Worm (Caenorhabditis elegans): ENCODE measurements around the gene srx-38.

srx-38 gene

ce11 chrV:5177209-5177608, 21.8 kb upstream of the srx-38 start, which contains the start of gene ugt-51:
ugt-51 (minus strand) TSS chrV:5177309.
- TF ChIP-seq cog-1 (tag; optimal IDR thresholded peaks at IDR 0.05) = no peak
- TF ChIP-seq ref-1 (GFP tag; conservative IDR thresholded peaks at IDR 0.05) = no peak
- TF ChIP-seq ztf-29 (GFP tag; IDR thresholded peaks at IDR 0.05) = no peak
- TF ChIP-seq ztf-23 (GFP tag; IDR thresholded peaks at IDR 0.05) = no peak

- TF ChIP-seq ref-1 (GFP tag; conservative IDR thresholded peaks at IDR 0.05) = no peak
- TF ChIP-seq T22C8.4 (GFP tag; IDR thresholded peaks at IDR 0.05) = no peak
- TF ChIP-seq cog-1 (tag; optimal IDR thresholded peaks at IDR 0.05) = no peak
- no peak for TF ChIP-seq ztf-23 (GFP tag; IDR thresholded peaks at IDR 0.05)
- no peak for TF ChIP-seq ztf-29 (GFP tag; IDR thresholded peaks at IDR 0.05)
- no peak for TF ChIP-seq tab-1 (GFP tag; IDR thresholded peaks at IDR 0.05)
- no peak for TF ChIP-seq med-1 (GFP tag; optimal IDR thresholded peaks at IDR 0.05; ENCODE audit: insufficient read depth)
- no peak for TF ChIP-seq klf-2 (GFP tag; conservative IDR thresholded peaks at IDR 0.05)
- no peak for TF ChIP-seq flt-1 (GFP tag; IDR thresholded peaks at IDR 0.05)
These were observed 17.4 kb upstream of the srx-38 start, which contains the start of gene srt-65 for ce11 chrV:5172833-5173232. srt-65 (minus strand) TSS chrV:5172933.

ce11 chrV:5169586-5169985, 14.2 kb upstream of the srx-38 start, which contains the start of gene srt-64:
srt-64 (minus strand) TSS chrV:5169686.
- TF ChIP-seq med-1 (GFP tag; optimal IDR thresholded peaks at IDR 0.05; ENCODE audit: insufficient read depth) = no peak
- no peak for TF ChIP-seq T22C8.4 (GFP tag; IDR thresholded peaks at IDR 0.05)
- no peak for TF ChIP-seq ztf-23 (GFP tag; IDR thresholded peaks at IDR 0.05)
- TF ChIP-seq tab-1 (GFP tag; IDR thresholded peaks at IDR 0.05) = no peak
- no peak for TF ChIP-seq flt-1 (GFP tag; IDR thresholded peaks at IDR 0.05)

DNA sequence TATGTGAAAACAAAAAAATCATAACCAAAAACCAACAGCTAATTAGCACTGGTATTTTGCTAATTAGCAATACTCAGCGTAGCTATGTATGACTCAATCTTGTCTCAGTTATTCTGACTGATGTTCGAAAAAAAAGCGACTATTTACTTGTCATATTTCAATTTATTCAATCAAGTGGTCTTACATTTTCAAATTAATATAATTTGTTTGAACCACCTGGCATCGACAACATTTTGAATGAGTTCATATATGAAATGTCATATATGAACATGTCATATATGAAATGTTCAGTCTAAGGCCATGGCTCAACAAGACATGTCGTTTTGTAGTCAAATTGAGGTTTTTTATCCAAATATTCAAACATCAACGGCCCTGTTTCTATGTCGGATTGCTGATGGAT, 10.0 kb upstream of the srx-38 start, which contains the start of gene srw-140:
Gene srw-140 (plus strand): TSS at position 301 of the 400 bp plus-strand sequence.
- TF ChIP-seq flt-1 (GFP tag; IDR thresholded peaks at IDR 0.05) (no peak), T22C8.4 (GFP tag; IDR thresholded peaks at IDR 0.05) (no peak), ref-1 (GFP tag; conservative IDR thresholded peaks at IDR 0.05) (no peak), cog-1 (tag; optimal IDR thresholded peaks at IDR 0.05) (no peak), tab-1 (GFP tag; IDR thresholded peaks at IDR 0.05) (no peak), ztf-29 (GFP tag; IDR thresholded peaks at IDR 0.05) (no peak), klf-2 (GFP tag; conservative IDR thresholded peaks at IDR 0.05) (no peak), ztf-23 (GFP tag; IDR thresholded peaks at IDR 0.05) (no peak), med-1 (GFP tag; optimal IDR thresholded peaks at IDR 0.05; ENCODE audit: insufficient read depth) (no peak)

DNA sequence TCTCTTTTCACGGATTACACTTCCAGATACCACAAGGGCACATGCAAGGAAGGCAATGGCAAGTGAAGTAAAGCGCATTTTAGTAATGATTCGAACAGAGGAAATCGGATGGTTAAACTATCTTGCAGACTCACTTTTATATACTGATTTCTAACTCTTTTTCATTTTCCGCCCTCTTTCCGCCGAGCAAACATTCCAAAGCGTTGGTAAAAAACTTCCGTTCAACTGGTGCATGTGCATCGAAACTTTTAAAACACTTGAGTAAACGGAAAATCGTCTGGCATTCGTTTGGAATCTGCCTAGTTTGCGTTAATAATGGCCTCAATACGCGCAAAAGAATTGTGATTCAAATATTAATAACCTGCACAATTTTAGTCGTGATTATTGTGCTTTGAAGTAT, 9.3 kb upstream of the srx-38 start, which contains the start of gene abu-7:
Gene abu-7 (minus strand): TSS at position 101 of the 400 bp plus-strand sequence.
- no peak for TF ChIP-seq klf-2 (GFP tag; conservative IDR thresholded peaks at IDR 0.05)
- no peak for TF ChIP-seq med-1 (GFP tag; optimal IDR thresholded peaks at IDR 0.05; ENCODE audit: insufficient read depth)
- no peak for TF ChIP-seq ref-1 (GFP tag; conservative IDR thresholded peaks at IDR 0.05)
- no peak for TF ChIP-seq tab-1 (GFP tag; IDR thresholded peaks at IDR 0.05)
- no peak for TF ChIP-seq flt-1 (GFP tag; IDR thresholded peaks at IDR 0.05)
- no peak for TF ChIP-seq cog-1 (tag; optimal IDR thresholded peaks at IDR 0.05)

ce11 chrV:5161792-5162191, 6.4 kb upstream of the srx-38 start, which contains the start of gene abu-6:
abu-6 (minus strand) TSS chrV:5161892.
- no peak for TF ChIP-seq ref-1 (GFP tag; conservative IDR thresholded peaks at IDR 0.05)
- no peak for TF ChIP-seq tab-1 (GFP tag; IDR thresholded peaks at IDR 0.05)
- TF ChIP-seq med-1 (GFP tag; optimal IDR thresholded peaks at IDR 0.05; ENCODE audit: insufficient read depth) = no peak
- no peak for TF ChIP-seq ztf-29 (GFP tag; IDR thresholded peaks at IDR 0.05)
- TF ChIP-seq klf-2 (GFP tag; conservative IDR thresholded peaks at IDR 0.05) = no peak
- TF ChIP-seq flt-1 (GFP tag; IDR thresholded peaks at IDR 0.05) = no peak
- TF ChIP-seq cog-1 (tag; optimal IDR thresholded peaks at IDR 0.05) = no peak
- no peak for TF ChIP-seq T22C8.4 (GFP tag; IDR thresholded peaks at IDR 0.05)
- no peak for TF ChIP-seq ztf-23 (GFP tag; IDR thresholded peaks at IDR 0.05)

ce11 chrV:5158302-5158701, 2.9 kb upstream of the srx-38 start, which contains the start of gene abu-15:
abu-15 (plus strand) TSS chrV:5158602.
- TF ChIP-seq tab-1 (GFP tag; IDR thresholded peaks at IDR 0.05) (no peak), T22C8.4 (GFP tag; IDR thresholded peaks at IDR 0.05) (no peak), flt-1 (GFP tag; IDR thresholded peaks at IDR 0.05) (no peak), klf-2 (GFP tag; conservative IDR thresholded peaks at IDR 0.05) (no peak), cog-1 (tag; optimal IDR thresholded peaks at IDR 0.05) (no peak), ztf-23 (GFP tag; IDR thresholded peaks at IDR 0.05) (no peak), ztf-29 (GFP tag; IDR thresholded peaks at IDR 0.05) (no peak), med-1 (GFP tag; optimal IDR thresholded peaks at IDR 0.05; ENCODE audit: insufficient read depth) (no peak), ref-1 (GFP tag; conservative IDR thresholded peaks at IDR 0.05) (no peak)

DNA sequence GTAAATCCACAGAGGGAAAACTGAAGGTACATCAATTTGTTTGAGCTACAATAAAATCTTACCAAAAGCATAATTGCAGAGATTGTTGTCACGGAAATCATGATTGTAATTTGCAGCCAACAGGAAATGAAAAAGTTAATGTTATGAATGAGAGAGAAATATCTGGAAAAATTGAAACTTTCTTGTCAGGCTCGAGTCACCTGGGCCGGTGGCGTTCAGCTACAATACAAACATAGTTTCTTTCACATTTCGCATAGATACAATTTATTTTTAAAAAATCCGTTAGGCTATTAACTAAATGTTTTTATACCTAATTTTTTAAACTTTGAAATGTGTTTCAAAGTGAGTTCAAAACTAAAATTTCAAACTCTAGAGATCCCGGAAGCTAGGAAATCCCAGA, 2.2 kb upstream of the srx-38 start, which contains the start of gene srx-39:
Gene srx-39 (minus strand): TSS at position 101 of the 400 bp plus-strand sequence.
- TF ChIP-seq ref-1 (GFP tag; conservative IDR thresholded peaks at IDR 0.05) (no peak), cog-1 (tag; optimal IDR thresholded peaks at IDR 0.05) (no peak)

DNA sequence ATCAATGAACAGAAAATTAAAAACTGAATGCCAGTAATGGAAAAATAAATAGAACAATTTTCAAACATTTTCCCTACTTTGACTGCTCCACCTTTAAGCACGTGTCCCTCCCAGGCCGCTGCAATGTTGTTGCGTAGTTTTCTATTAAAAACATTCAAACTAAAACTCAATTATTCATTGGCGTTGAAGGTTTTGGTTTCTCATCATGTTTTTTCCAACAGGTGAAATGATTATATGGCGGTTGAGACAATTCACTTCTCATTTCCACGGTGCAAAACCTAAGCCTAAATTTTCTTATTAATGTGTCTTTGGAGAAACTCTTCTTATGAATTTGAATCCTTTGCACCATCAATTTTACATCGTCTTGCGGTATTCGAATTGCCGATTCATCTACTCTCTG, 4.5 kb downstream of the srx-38 start, which contains the start of gene srh-130:
Gene srh-130 (plus strand): TSS at position 301 of the 400 bp plus-strand sequence.
- no peak for TF ChIP-seq ztf-29 (GFP tag; IDR thresholded peaks at IDR 0.05)
- TF ChIP-seq cog-1 (tag; optimal IDR thresholded peaks at IDR 0.05) = no peak
- no peak for TF ChIP-seq ztf-23 (GFP tag; IDR thresholded peaks at IDR 0.05)
- no peak for TF ChIP-seq med-1 (GFP tag; optimal IDR thresholded peaks at IDR 0.05; ENCODE audit: insufficient read depth)
- TF ChIP-seq klf-2 (GFP tag; conservative IDR thresholded peaks at IDR 0.05) = no peak
- TF ChIP-seq T22C8.4 (GFP tag; IDR thresholded peaks at IDR 0.05) = no peak
- TF ChIP-seq tab-1 (GFP tag; IDR thresholded peaks at IDR 0.05) = no peak
- no peak for TF ChIP-seq ref-1 (GFP tag; conservative IDR thresholded peaks at IDR 0.05)
- TF ChIP-seq flt-1 (GFP tag; IDR thresholded peaks at IDR 0.05) = no peak

DNA sequence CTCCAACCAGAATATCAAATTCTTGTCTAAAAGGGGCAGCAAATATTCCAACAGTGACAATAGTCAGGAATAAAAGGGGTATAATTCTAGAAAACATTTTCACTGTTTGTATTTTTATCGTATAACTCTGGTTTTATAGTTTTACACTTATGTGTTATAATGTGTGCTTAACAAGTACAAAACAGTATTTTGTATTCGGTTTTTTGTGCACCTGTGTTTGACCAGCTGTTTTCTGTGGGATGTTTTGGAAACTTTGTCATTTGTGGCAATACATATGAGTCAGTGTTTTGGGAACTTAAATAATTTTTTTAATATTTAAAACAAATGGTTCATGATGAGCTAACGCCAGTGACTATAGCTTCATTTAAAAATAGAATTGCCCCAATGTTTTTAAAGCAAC, 9.0 kb downstream of the srx-38 start, which contains the start of gene F14F9.6:
Gene F14F9.6 (minus strand): TSS at position 101 of the 400 bp plus-strand sequence.
- TF ChIP-seq tab-1 (GFP tag; IDR thresholded peaks at IDR 0.05) (no peak), cog-1 (tag; optimal IDR thresholded peaks at IDR 0.05) (no peak), klf-2 (GFP tag; conservative IDR thresholded peaks at IDR 0.05) (no peak), med-1 (GFP tag; optimal IDR thresholded peaks at IDR 0.05; ENCODE audit: insufficient read depth) (no peak), T22C8.4 (GFP tag; IDR thresholded peaks at IDR 0.05) (no peak), flt-1 (GFP tag; IDR thresholded peaks at IDR 0.05) (no peak), ztf-23 (GFP tag; IDR thresholded peaks at IDR 0.05) (no peak), ref-1 (GFP tag; conservative IDR thresholded peaks at IDR 0.05) (no peak), ztf-29 (GFP tag; IDR thresholded peaks at IDR 0.05) (no peak)

Data from whole organism, midembryonic.